Worm (Caenorhabditis elegans) whole organism, midembryonic: ENCODE data around the gene C03H5.3.

Experiments used
- klf-2 ChIP-seq: fragments of 200-800 bp; sonication (Bioruptor generic); conservative IDR thresholded peaks from 2 replicates; pipeline ENCODE4 v1.3.6; 2022; ENCODE audit warnings: missing genetic modification reagents, missing genetic modification characterization, missing compliant biosample characterization
- tab-1 ChIP-seq: fragments of 200-800 bp; sonication (Bioruptor generic); IDR thresholded peaks from 2 replicates; pipeline ENCODE4 v1.3.6; 2022; ENCODE audit warnings: missing genetic modification characterization, missing compliant biosample characterization
- ztf-23 ChIP-seq: fragments of 200-800 bp; sonication (Bioruptor generic); IDR thresholded peaks from 2 replicates; pipeline ENCODE4 v1.3.6; 2022; ENCODE audit warnings: missing genetic modification reagents, missing genetic modification characterization, missing compliant biosample characterization
- ztf-29 ChIP-seq: fragments of 200-800 bp; sonication (Bioruptor generic); IDR thresholded peaks from 2 replicates; pipeline ENCODE4 v1.3.6; 2022; ENCODE audit warnings: missing genetic modification reagents, missing genetic modification characterization, missing compliant biosample characterization

DNA sequence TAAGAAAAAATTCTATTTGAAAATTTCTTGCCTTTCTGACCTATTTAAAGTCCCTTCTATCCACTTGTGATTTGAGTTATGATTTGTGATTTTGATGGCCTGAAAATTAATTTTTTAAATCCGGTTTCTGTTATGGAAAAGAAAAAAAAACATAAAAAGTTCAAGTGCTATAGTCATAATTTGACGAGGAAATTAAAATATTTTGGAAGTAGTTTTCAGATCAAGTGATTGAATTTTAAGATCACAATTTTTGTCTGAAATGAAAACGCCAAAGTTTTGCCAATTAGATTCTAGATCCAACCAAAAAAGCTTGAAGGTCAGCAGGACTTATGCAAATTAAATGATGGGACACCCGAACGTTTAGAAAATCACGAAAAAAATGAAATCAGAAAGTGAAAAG is 18.4 kb upstream of the C03H5.3 start, which contains the start of gene ptr-3:
- TF ChIP-seq tab-1 (GFP tag; lab: Robert Waterston, UW) (no peak), ztf-29 (no peak), klf-2 (GFP tag; lab: Robert Waterston, UW) (no peak), ztf-23 (GFP tag; lab: Robert Waterston, UW) (no peak)
